Worm (Caenorhabditis elegans) whole organism, young adult: Measurements from ENCODE around the gene M05D6.1.

Source experiments
- B0035.1 ChIP-seq: sonication (generic microtip); optimal IDR thresholded peaks from 2 replicates; lab custom pipeline; 2016; ENCODE audit warnings: missing genetic modification characterization, mild to moderate bottlenecking, missing compliant biosample characterization, missing genotype, missing genetic modification reagents
- C06A6.2 ChIP-seq: fragments of 200-800 bp; sonication (Bioruptor generic); conservative IDR thresholded peaks from 2 replicates; pipeline ENCODE4 v1.3.6; 2022; ENCODE audit warnings: missing genetic modification characterization, missing compliant biosample characterization
- F23B12.7 ChIP-seq: sonication (generic microtip); optimal IDR thresholded peaks from 2 replicates; lab custom pipeline; 2017; ENCODE audit warnings: missing genetic modification characterization, mild to moderate bottlenecking, missing compliant biosample characterization, antibody characterized with exemption, moderate library complexity; ENCODE audit not compliant: insufficient read depth
- F49E8.2 ChIP-seq: sonication (generic microtip); optimal IDR thresholded peaks from 3 replicates; lab custom pipeline; 2017; ENCODE audit warnings: missing genetic modification characterization, mild to moderate bottlenecking, missing compliant biosample characterization, antibody characterized with exemption, moderate library complexity; ENCODE audit not compliant: insufficient read depth
- K11D2.4 ChIP-seq: fragments of 200-800 bp; sonication (Bioruptor generic); IDR thresholded peaks from 2 replicates; pipeline ENCODE4 v1.3.6; 2022; ENCODE audit warnings: missing genetic modification reagents, missing genetic modification characterization, missing compliant biosample characterization
- K12H6.12 ChIP-seq: fragments of 200-800 bp; sonication (Bioruptor generic); optimal IDR thresholded peaks from 2 replicates; lab custom pipeline; 2018; ENCODE audit warnings: mild to moderate bottlenecking, missing genetic modification characterization, missing compliant biosample characterization
- aptf-2 ChIP-seq: fragments of 200-800 bp; sonication (Bioruptor generic); conservative IDR thresholded peaks from 2 replicates; pipeline ENCODE4 v1.3.6; 2022; ENCODE audit warnings: missing genetic modification reagents, missing genetic modification characterization, missing compliant biosample characterization
- aptf-3 ChIP-seq: fragments of 200-800 bp; sonication (Bioruptor generic); IDR thresholded peaks from 2 replicates; pipeline ENCODE4 v1.3.6; 2022; ENCODE audit warnings: missing genetic modification characterization, missing compliant biosample characterization
- atf-7 ChIP-seq: sonication (generic microtip); optimal IDR thresholded peaks from 2 replicates; lab custom pipeline; 2017; ENCODE audit warnings: mild to moderate bottlenecking, missing genetic modification characterization, missing compliant biosample characterization
- attf-5 ChIP-seq: fragments of 200-800 bp; sonication (Bioruptor generic); optimal IDR thresholded peaks from 2 replicates; lab custom pipeline; 2018; ENCODE audit warnings: mild to moderate bottlenecking, missing genetic modification characterization, missing compliant biosample characterization
- attf-6 ChIP-seq: fragments of 200-800 bp; sonication (Bioruptor generic); IDR thresholded peaks from 2 replicates; pipeline ENCODE4 v1.3.6; 2022; ENCODE audit warnings: missing genetic modification reagents, missing genetic modification characterization, missing compliant biosample characterization
- cebp-1 ChIP-seq, 2 experiments: fragments of 200-800 bp in 1 of 2; sonication (Bioruptor generic) in 1 of 2; sonication (generic microtip) in 1 of 2; IDR thresholded peaks in 1 of 2; optimal IDR thresholded peaks in 1 of 2; 2 replicates each; pipeline versions ENCODE4 v1.3.6 to Lab custom; 2017 to 2022; ENCODE audit warnings: missing compliant biosample characterization in 2 of 2, missing genetic modification characterization in 2 of 2, mild to moderate bottlenecking in 1 of 2, missing genetic modification reagents in 1 of 2, moderate library complexity in 1 of 2
- ceh-58 ChIP-seq: fragments of 200-800 bp; sonication (Bioruptor generic); IDR thresholded peaks from 2 replicates; pipeline ENCODE4 v1.3.6; 2022; ENCODE audit warnings: missing genetic modification characterization, missing compliant biosample characterization
- ekl-4 ChIP-seq: fragments of 200-800 bp; sonication (Bioruptor generic); IDR thresholded peaks from 2 replicates; pipeline ENCODE4 v1.3.6; 2022; ENCODE audit warnings: missing genetic modification reagents, missing genetic modification characterization, missing compliant biosample characterization
- fkh-3 ChIP-seq: sonication (generic microtip); optimal IDR thresholded peaks from 2 replicates; lab custom pipeline; 2016; ENCODE audit warnings: mild to moderate bottlenecking, missing genetic modification characterization, missing compliant biosample characterization
- him-1 ChIP-seq: sonication (generic microtip); optimal IDR thresholded peaks from 2 replicates; lab custom pipeline; 2016; ENCODE audit warnings: missing genotype, missing genetic modification reagents, missing genetic modification characterization, missing compliant biosample characterization
- hlh-26 ChIP-seq: fragments of 200-800 bp; sonication (Bioruptor generic); conservative IDR thresholded peaks from 2 replicates; pipeline ENCODE4 v1.3.6; 2022; ENCODE audit warnings: missing genetic modification reagents, missing genetic modification characterization, missing compliant biosample characterization
- lag-1 ChIP-seq: fragments of 200-800 bp; sonication (Bioruptor generic); IDR thresholded peaks from 2 replicates; pipeline ENCODE4 v1.3.6; 2022; ENCODE audit warnings: missing genetic modification reagents, missing genetic modification characterization, missing compliant biosample characterization
- let-526 ChIP-seq: fragments of 200-800 bp; sonication (Bioruptor generic); IDR thresholded peaks from 2 replicates; pipeline ENCODE4 v1.3.6; 2022; ENCODE audit warnings: missing genetic modification reagents, missing genetic modification characterization, missing compliant biosample characterization
- let-607 ChIP-seq, 2 experiments: fragments of 200-800 bp in 1 of 2; sonication (Bioruptor generic) in 1 of 2; sonication (generic microtip) in 1 of 2; optimal IDR thresholded peaks; 2 replicates each; lab custom pipeline; 2016 to 2018; ENCODE audit warnings: mild to moderate bottlenecking in 2 of 2, missing compliant biosample characterization in 2 of 2, missing genetic modification characterization in 2 of 2, moderate library complexity in 2 of 2, missing genotype in 1 of 2
- lin-26 ChIP-seq: fragments of 200-800 bp; sonication (Bioruptor generic); IDR thresholded peaks from 2 replicates; pipeline ENCODE4 v1.3.6; 2022; ENCODE audit warnings: missing genetic modification reagents, missing genetic modification characterization, missing compliant biosample characterization
- lin-40 ChIP-seq: sonication (generic microtip); optimal IDR thresholded peaks from 2 replicates; lab custom pipeline; 2016; ENCODE audit warnings: missing genetic modification characterization, mild to moderate bottlenecking, missing compliant biosample characterization, missing genotype, missing genetic modification reagents
- madf-10 ChIP-seq: sonication (generic microtip); optimal IDR thresholded peaks from 2 replicates; lab custom pipeline; 2016; ENCODE audit warnings: mild to moderate bottlenecking, missing genetic modification characterization, missing compliant biosample characterization
- madf-3 ChIP-seq: fragments of 200-800 bp; sonication (Bioruptor generic); IDR thresholded peaks from 2 replicates; pipeline ENCODE4 v1.3.6; 2022; ENCODE audit warnings: missing genetic modification reagents, missing genetic modification characterization, missing compliant biosample characterization
- nfya-1 ChIP-seq: sonication (generic microtip); optimal IDR thresholded peaks from 2 replicates; lab custom pipeline; 2017; ENCODE audit warnings: antibody characterized with exemption, missing compliant biosample characterization, missing genetic modification characterization, borderline replicate concordance; ENCODE audit not compliant: insufficient read depth
- nfya-2 ChIP-seq: fragments of 200-800 bp; sonication (Bioruptor generic); IDR thresholded peaks from 2 replicates; pipeline ENCODE4 v1.3.6; 2022; ENCODE audit warnings: missing genetic modification reagents, missing genetic modification characterization, missing compliant biosample characterization
- nhr-80 ChIP-seq: sonication (generic microtip); optimal IDR thresholded peaks from 2 replicates; lab custom pipeline; 2016; ENCODE audit warnings: missing genetic modification characterization, missing compliant biosample characterization
- nhr-90 ChIP-seq: sonication (generic microtip); optimal IDR thresholded peaks from 2 replicates; lab custom pipeline; 2016; ENCODE audit warnings: missing genotype, mild to moderate bottlenecking, missing genetic modification characterization, missing compliant biosample characterization
- pbrm-1 ChIP-seq: fragments of 200-800 bp; sonication (Bioruptor generic); IDR thresholded peaks from 2 replicates; pipeline ENCODE4 v1.3.6; 2022; ENCODE audit warnings: missing genetic modification reagents, missing genetic modification characterization, missing compliant biosample characterization
- snpc-1.3 ChIP-seq: sonication (generic microtip); optimal IDR thresholded peaks from 2 replicates; lab custom pipeline; 2017; ENCODE audit warnings: missing genetic modification characterization, mild to moderate bottlenecking, missing compliant biosample characterization, antibody characterized with exemption, moderate library complexity, missing genotype, missing genetic modification reagents; ENCODE audit not compliant: insufficient read depth
- snpc-3.4 ChIP-seq: sonication (generic microtip); optimal IDR thresholded peaks from 2 replicates; lab custom pipeline; 2017; ENCODE audit warnings: missing genetic modification characterization, mild to moderate bottlenecking, missing compliant biosample characterization, antibody characterized with exemption, moderate library complexity, missing genotype, missing genetic modification reagents
- somi-1 ChIP-seq: fragments of 200-800 bp; sonication (Bioruptor generic); optimal IDR thresholded peaks from 2 replicates; lab custom pipeline; 2018; ENCODE audit warnings: mild to moderate bottlenecking, missing genetic modification characterization, missing compliant biosample characterization
- tbp1 ChIP-seq: fragments of 200-800 bp; sonication (Bioruptor generic); optimal IDR thresholded peaks from 2 replicates; lab custom pipeline; 2018; ENCODE audit warnings: mild to moderate bottlenecking, missing genetic modification characterization, missing compliant biosample characterization
- tbx-9 ChIP-seq: sonication (generic microtip); optimal IDR thresholded peaks from 2 replicates; lab custom pipeline; 2016; ENCODE audit warnings: borderline replicate concordance, missing genetic modification characterization, inconsistent platforms, missing compliant biosample characterization
- tlf-1 ChIP-seq: fragments of 200-800 bp; sonication (Bioruptor generic); optimal IDR thresholded peaks from 2 replicates; lab custom pipeline; 2018; ENCODE audit warnings: mild to moderate bottlenecking, missing genetic modification characterization, missing compliant biosample characterization
- unc-130 ChIP-seq: sonication (generic microtip); optimal IDR thresholded peaks from 2 replicates; lab custom pipeline; 2016; ENCODE audit warnings: missing genetic modification reagents, missing genetic modification characterization, missing compliant biosample characterization
- unc-62 ChIP-seq: fragments of 150-350 bp; optimal IDR thresholded peaks from 2 replicates; lab custom pipeline; 2014; ENCODE audit warnings: missing biosample characterization, missing genetic modification reagents, missing genetic modification characterization
- ztf-26 ChIP-seq: sonication (generic microtip); optimal IDR thresholded peaks from 2 replicates; lab custom pipeline; 2017; ENCODE audit warnings: missing genetic modification characterization, missing compliant biosample characterization

The M05D6.1 gene

DNA sequence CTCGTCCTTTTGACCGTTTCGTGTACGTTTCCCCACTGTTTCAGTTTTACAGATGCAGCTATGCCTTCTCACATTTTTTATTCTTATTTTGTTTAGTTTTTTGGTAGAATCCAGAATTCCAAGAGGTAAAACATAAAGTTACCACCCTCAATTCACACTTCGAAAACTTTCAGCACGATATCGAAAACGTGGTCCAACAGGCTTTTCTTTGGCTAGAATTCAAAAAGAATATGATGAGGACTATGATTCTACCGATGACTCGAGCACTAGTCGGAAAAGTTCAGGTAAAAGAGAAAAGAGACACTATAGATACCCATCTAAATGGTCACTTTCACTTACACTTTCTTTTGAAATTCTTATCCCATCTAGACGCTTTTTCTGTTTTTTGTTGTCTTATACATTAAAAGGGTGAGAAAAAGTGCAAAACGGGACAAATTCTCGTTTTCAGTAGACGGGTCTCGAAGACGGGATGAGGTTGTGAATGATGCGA, 19.1 kb upstream of the M05D6.1 start, which contains the start of gene M05D6.9:
M05D6.9 (plus strand) TSS at position 51 of the 490 bp plus-strand sequence.
- no peak for TF ChIP-seq hlh-26 (GFP tag; lab: Robert Waterston, UW)
- TF ChIP-seq attf-5 (GFP tag; lab: Kevin White, UChicago), result no peak
- no peak for TF ChIP-seq unc-130 (GFP tag; lab: Kevin White, UChicago)

DNA sequence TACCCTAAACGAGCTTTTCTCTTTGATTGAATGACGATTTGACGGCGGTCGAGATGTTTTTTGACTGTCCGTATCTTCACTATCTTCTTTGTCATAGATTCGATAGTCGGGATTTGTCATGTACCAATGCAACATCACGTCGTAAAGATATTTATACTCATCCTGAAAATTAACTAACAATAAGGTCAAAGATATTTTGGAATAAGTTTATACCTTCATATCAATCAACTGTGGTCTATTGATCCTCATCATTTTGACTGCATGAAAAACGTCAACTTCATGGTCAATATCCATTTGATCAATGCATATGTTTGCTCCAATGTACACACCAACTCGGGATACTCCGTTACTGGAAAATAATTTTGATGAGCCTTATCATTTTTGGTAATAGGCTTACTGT, 12.9 kb upstream of the M05D6.1 start:
- TF ChIP-seq lin-26 (GFP tag; lab: Robert Waterston, UW), result no peak
- TF ChIP-seq K11D2.4 (GFP tag; lab: Robert Waterston, UW), result no peak
- no peak for TF ChIP-seq nfya-1
- TF ChIP-seq madf-3, result no peak
- no peak for TF ChIP-seq snpc-3.4
- no peak for TF ChIP-seq F49E8.2 (tag; lab: Kevin White, UChicago)
- TF ChIP-seq unc-62 (GFP tag; lab: Kevin White, UChicago), result no peak
- TF ChIP-seq fkh-3 (tag; lab: Kevin White, UChicago), result no peak
- TF ChIP-seq F23B12.7 (tag; lab: Kevin White, UChicago), result no peak
- no peak for TF ChIP-seq C06A6.2 (GFP tag; lab: Robert Waterston, UW)
- no peak for TF ChIP-seq lag-1 (GFP tag; lab: Robert Waterston, UW)
- TF ChIP-seq somi-1 (GFP tag; lab: Kevin White, UChicago), result no peak
- TF ChIP-seq K12H6.12, result no peak
- no peak for TF ChIP-seq nhr-90 (tag; lab: Kevin White, UChicago)
- no peak for TF ChIP-seq ztf-26 (tag; lab: Kevin White, UChicago)
- no peak for TF ChIP-seq let-526 (GFP tag; lab: Robert Waterston, UW)
- no peak for TF ChIP-seq him-1 (tag; lab: Kevin White, UChicago)
- TF ChIP-seq, all 124 proteins: peak for 0

DNA sequence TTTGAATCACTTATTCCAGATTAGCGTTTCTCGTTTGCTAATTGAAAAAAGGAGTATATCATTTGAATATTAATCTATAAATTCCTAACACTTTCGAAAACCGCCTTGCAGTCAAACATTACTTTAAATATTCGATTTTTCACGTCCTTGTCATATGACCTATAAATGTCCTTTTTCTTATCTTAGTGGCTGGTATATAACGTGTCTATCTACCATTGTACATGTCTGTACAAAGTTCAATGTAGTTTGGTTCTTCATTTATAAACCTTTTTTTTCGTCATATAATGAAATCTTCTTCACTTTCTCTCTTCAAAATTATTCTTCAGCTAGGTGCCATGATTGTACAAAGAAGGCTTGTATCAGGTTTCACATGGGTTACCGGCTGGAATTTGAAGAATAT, 10.4 kb upstream of the M05D6.1 start, which contains the start of gene gbh-2:
gbh-2 (plus strand) TSS at position 277 of the 400 bp plus-strand sequence.
- TF ChIP-seq ceh-58 (no peak), atf-7 (tag; lab: Kevin White, UChicago) (peak; percentile 27), nhr-80 (tag; lab: Kevin White, UChicago) (peak; percentile 57), lin-26 (GFP tag; lab: Robert Waterston, UW) (no peak), let-607 (tag; optimal IDR thresholded peaks at IDR 0.05; lab: Kevin White, UChicago) (peak in 1 of 2 experiments; percentile 38), snpc-1.3 (tag; lab: Kevin White, UChicago) (no peak), nfya-2 (GFP tag; lab: Robert Waterston, UW) (no peak), cebp-1 (GFP tag; IDR thresholded peaks at IDR 0.05; lab: Robert Waterston, UW) (no peak), cebp-1 (tag; optimal IDR thresholded peaks at IDR 0.05; lab: Kevin White, UChicago) (peak; percentile 42), lin-40 (tag; lab: Kevin White, UChicago) (peak; percentile 14), madf-10 (tag; lab: Kevin White, UChicago) (peak; percentile 25), tbp1 (GFP tag; lab: Kevin White, UChicago) (peak; percentile 41), B0035.1 (tag; lab: Kevin White, UChicago) (no peak), attf-6 (GFP tag; lab: Robert Waterston, UW) (no peak), tbx-9 (tag; lab: Kevin White, UChicago) (no peak), ekl-4 (no peak), pbrm-1 (GFP tag; lab: Robert Waterston, UW) (no peak), aptf-3 (no peak), aptf-2 (no peak), tlf-1 (peak; percentile 7)
